Fruit fly (Drosophila melanogaster) whole organism, embryonic: ENCODE data around the gene be.

ENCODE experiments used
- CG10654 ChIP-seq: fragments of 200-800 bp; sonication (Bioruptor generic); optimal IDR thresholded peaks from 2 replicates; lab custom pipeline; 2016; ENCODE audit warnings: missing biosample characterization, missing genetic modification characterization
- CG11723 ChIP-seq: fragments of 200-800 bp; sonication (Bioruptor generic); optimal IDR thresholded peaks from 2 replicates; lab custom pipeline; 2017; ENCODE audit warnings: missing biosample characterization, mild to moderate bottlenecking, missing genetic modification characterization
- CG12071 ChIP-seq: fragments of 200-800 bp; sonication (Bioruptor generic); optimal IDR thresholded peaks from 3 replicates; lab custom pipeline; 2018; ENCODE audit warnings: missing biosample characterization, mild to moderate bottlenecking, missing genetic modification characterization
- CG14667 ChIP-seq: fragments of 200-800 bp; sonication (Bioruptor generic); IDR thresholded peaks from 2 replicates; pipeline ENCODE4 v1.3.6; 2022; ENCODE audit warnings: missing biosample characterization, missing genetic modification characterization
- CG16863 ChIP-seq: fragments of 200-800 bp; sonication (Bioruptor generic); optimal IDR thresholded peaks from 3 replicates; lab custom pipeline; 2016; ENCODE audit warnings: missing biosample characterization, missing genetic modification characterization
- CG31441 ChIP-seq: fragments of 200-800 bp; sonication (Bioruptor generic); IDR thresholded peaks from 2 replicates; pipeline ENCODE4 v1.3.6; 2022; ENCODE audit warnings: missing biosample characterization, missing genetic modification characterization
- CG3281 ChIP-seq: fragments of 200-800 bp; sonication (Bioruptor generic); optimal IDR thresholded peaks from 3 replicates; lab custom pipeline; 2017; ENCODE audit warnings: missing biosample characterization, mild to moderate bottlenecking, missing genetic modification characterization
- CG3838 ChIP-seq: fragments of 200-800 bp; sonication (Bioruptor generic); optimal IDR thresholded peaks from 3 replicates; lab custom pipeline; 2016; ENCODE audit warnings: missing biosample characterization, missing genetic modification characterization
- CG4404 ChIP-seq: fragments of 200-800 bp; sonication (Bioruptor generic); IDR thresholded peaks from 2 replicates; pipeline ENCODE4 v1.3.6; 2022; ENCODE audit warnings: missing biosample characterization, missing genetic modification characterization
- CG5953 ChIP-seq: fragments of 200-800 bp; sonication (Bioruptor generic); IDR thresholded peaks from 2 replicates; pipeline ENCODE4 v1.3.6; 2022; ENCODE audit warnings: missing biosample characterization, missing genetic modification characterization
- CG6654 ChIP-seq: fragments of 200-800 bp; sonication (Bioruptor generic); optimal IDR thresholded peaks from 2 replicates; lab custom pipeline; 2017; ENCODE audit warnings: missing biosample characterization, mild to moderate bottlenecking, missing genetic modification characterization
- CG6683 ChIP-seq: fragments of 200-800 bp; sonication (Bioruptor generic); optimal IDR thresholded peaks from 2 replicates; lab custom pipeline; 2017; ENCODE audit warnings: missing biosample characterization, mild to moderate bottlenecking, missing genetic modification characterization, missing genetic modification reagents
- CG6689 ChIP-seq: fragments of 200-800 bp; sonication (Bioruptor generic); IDR thresholded peaks from 2 replicates; pipeline ENCODE4 v1.3.6; 2022; ENCODE audit warnings: missing biosample characterization, missing genetic modification characterization
- CG6813 ChIP-seq: fragments of 200-800 bp; sonication (Bioruptor generic); optimal IDR thresholded peaks from 2 replicates; lab custom pipeline; 2017; ENCODE audit warnings: missing biosample characterization, missing genetic modification characterization, mild to moderate bottlenecking, moderate library complexity, missing genetic modification reagents
- CG7928 ChIP-seq: fragments of 200-800 bp; sonication (Bioruptor generic); optimal IDR thresholded peaks from 2 replicates; lab custom pipeline; 2017; ENCODE audit warnings: missing biosample characterization, mild to moderate bottlenecking, missing genetic modification characterization
- CG7987 ChIP-seq: fragments of 200-800 bp; sonication (Bioruptor generic); optimal IDR thresholded peaks from 2 replicates; lab custom pipeline; 2018; ENCODE audit warnings: missing biosample characterization, mild to moderate bottlenecking, missing genetic modification characterization, moderate library complexity
- CG9609 ChIP-seq: fragments of 200-800 bp; sonication (Bioruptor generic); optimal IDR thresholded peaks from 3 replicates; lab custom pipeline; 2016; ENCODE audit warnings: missing biosample characterization, missing genetic modification characterization
- CoRest ChIP-seq: fragments of 200-800 bp; sonication (Bioruptor generic); optimal IDR thresholded peaks from 3 replicates; lab custom pipeline; 2018; ENCODE audit warnings: missing biosample characterization, mild to moderate bottlenecking, missing genetic modification characterization, moderate library complexity
- D19A ChIP-seq: fragments of 200-800 bp; optimal IDR thresholded peaks from 3 replicates; lab custom pipeline; 2019; ENCODE audit warnings: missing biosample characterization, mild to moderate bottlenecking, missing genetic modification characterization, moderate library complexity
- Ets97D ChIP-seq: fragments of 200-800 bp; sonication (Bioruptor generic); optimal IDR thresholded peaks from 3 replicates; lab custom pipeline; 2016; ENCODE audit warnings: missing biosample characterization, missing genetic modification characterization
- Hand ChIP-seq: fragments of 200-800 bp; sonication (Bioruptor generic); optimal IDR thresholded peaks from 2 replicates; lab custom pipeline; 2017; ENCODE audit warnings: mild to moderate bottlenecking, missing biosample characterization, missing genetic modification reagents, missing genetic modification characterization
- Mes4 ChIP-seq: fragments of 200-800 bp; sonication (Bioruptor generic); optimal IDR thresholded peaks from 2 replicates; lab custom pipeline; 2016; ENCODE audit warnings: missing biosample characterization, missing genetic modification characterization
- NK7.1 ChIP-seq: fragments of 200-800 bp; sonication (Bioruptor generic); optimal IDR thresholded peaks from 3 replicates; lab custom pipeline; 2016; ENCODE audit warnings: missing biosample characterization, missing genetic modification characterization
- Rfx ChIP-seq: fragments of 200-800 bp; sonication (Bioruptor generic); IDR thresholded peaks from 2 replicates; pipeline ENCODE4 v1.3.6; 2022; ENCODE audit warnings: missing biosample characterization, missing genetic modification characterization
- Side ChIP-seq: fragments of 200-800 bp; sonication (Bioruptor generic); optimal IDR thresholded peaks from 2 replicates; lab custom pipeline; 2016; ENCODE audit warnings: missing biosample characterization, missing genetic modification characterization
- TFAM ChIP-seq: fragments of 200-800 bp; sonication (Bioruptor generic); optimal IDR thresholded peaks from 2 replicates; lab custom pipeline; 2017; ENCODE audit warnings: missing biosample characterization, missing genetic modification characterization, inconsistent platforms
- amos ChIP-seq: fragments of 200-800 bp; sonication (Bioruptor generic); IDR thresholded peaks from 2 replicates; pipeline ENCODE4 v1.3.6; 2022; ENCODE audit warnings: missing biosample characterization, missing genetic modification characterization; ENCODE audit not compliant: partially characterized antibody
- ase ChIP-seq: fragments of 200-800 bp; sonication (Bioruptor generic); IDR thresholded peaks from 3 replicates; pipeline ENCODE4 v1.3.6; 2022; ENCODE audit warnings: missing biosample characterization, missing genetic modification characterization
- ash1 ChIP-seq: fragments of 200-800 bp; sonication (Bioruptor generic); optimal IDR thresholded peaks from 2 replicates; lab custom pipeline; 2018; ENCODE audit warnings: missing biosample characterization, mild to moderate bottlenecking, missing genetic modification characterization
- danr ChIP-seq: fragments of 200-800 bp; sonication (Bioruptor generic); IDR thresholded peaks from 2 replicates; pipeline ENCODE4 v1.3.6; 2022; ENCODE audit warnings: missing biosample characterization, missing genetic modification characterization
- dpn ChIP-seq, 2 experiments: fragments of 200-800 bp; sonication (Bioruptor generic); optimal IDR thresholded peaks; 3 replicates each; lab custom pipeline; 2016; ENCODE audit warnings: missing biosample characterization in 2 of 2, missing genetic modification characterization in 2 of 2
- esg ChIP-seq: fragments of 200-800 bp; sonication (Bioruptor generic); conservative IDR thresholded peaks from 2 replicates; pipeline ENCODE4 v1.3.6; 2022; ENCODE audit warnings: missing biosample characterization, missing genetic modification characterization
- exex ChIP-seq: fragments of 200-800 bp; sonication (Bioruptor generic); optimal IDR thresholded peaks from 4 replicates; lab custom pipeline; 2018; ENCODE audit warnings: missing biosample characterization, mild to moderate bottlenecking, missing genetic modification characterization, moderate library complexity
- fu2 ChIP-seq: fragments of 200-800 bp; sonication (Bioruptor generic); optimal IDR thresholded peaks from 2 replicates; lab custom pipeline; 2016; ENCODE audit warnings: missing biosample characterization, missing genetic modification characterization
- gt ChIP-seq: fragments of 200-800 bp; sonication (Bioruptor generic); IDR thresholded peaks from 2 replicates; pipeline ENCODE4 v1.3.6; 2022; ENCODE audit warnings: missing biosample characterization, missing genetic modification characterization
- lov ChIP-seq, 2 experiments: fragments of 200-800 bp in 1 of 2; fragments of >200 bp in 1 of 2; sonication (Bioruptor generic) in 1 of 2; IDR thresholded peaks in 1 of 2; optimal IDR thresholded peaks in 1 of 2; 2 replicates in 1 of 2; 3 replicates in 1 of 2; pipeline versions ENCODE4 v1.3.6 to Lab custom; 2017 to 2022; ENCODE audit warnings: missing biosample characterization in 1 of 2, missing genetic modification characterization in 1 of 2
- maf-S ChIP-seq: fragments of 200-800 bp; sonication (Bioruptor generic); optimal IDR thresholded peaks from 2 replicates; lab custom pipeline; 2016; ENCODE audit warnings: missing biosample characterization, missing genetic modification characterization
- onecut ChIP-seq: fragments of 200-800 bp; sonication (Bioruptor generic); IDR thresholded peaks from 2 replicates; pipeline ENCODE4 v1.3.6; 2022; ENCODE audit warnings: missing biosample characterization, missing genetic modification characterization
- org-1 ChIP-seq: fragments of 200-800 bp; sonication (Bioruptor generic); optimal IDR thresholded peaks from 2 replicates; lab custom pipeline; 2017; ENCODE audit warnings: missing biosample characterization, missing genetic modification characterization
- p53 ChIP-seq: fragments of 200-800 bp; sonication (Bioruptor generic); optimal IDR thresholded peaks from 2 replicates; lab custom pipeline; 2016; ENCODE audit warnings: missing biosample characterization, missing genetic modification characterization
- phol ChIP-seq: fragments of 200-800 bp; sonication (Bioruptor generic); optimal IDR thresholded peaks from 3 replicates; lab custom pipeline; 2018; ENCODE audit warnings: missing biosample characterization, mild to moderate bottlenecking, missing genetic modification characterization, moderate library complexity
- sens-2 ChIP-seq: fragments of 200-800 bp; sonication (Bioruptor generic); IDR thresholded peaks from 2 replicates; pipeline ENCODE4 v1.3.6; 2022; ENCODE audit warnings: missing biosample characterization, missing genetic modification characterization
- sim ChIP-seq: fragments of 200-800 bp; sonication (Bioruptor generic); IDR thresholded peaks from 2 replicates; pipeline ENCODE4 v1.3.6; 2022; ENCODE audit warnings: missing biosample characterization, missing genetic modification characterization
- so ChIP-seq: fragments of 200-800 bp; sonication (Bioruptor generic); IDR thresholded peaks from 3 replicates; pipeline ENCODE4 v1.3.6; 2022; ENCODE audit warnings: missing biosample characterization, missing genetic modification characterization
- sug ChIP-seq: fragments of 200-800 bp; optimal IDR thresholded peaks from 2 replicates; lab custom pipeline; 2019; ENCODE audit warnings: missing biosample characterization, mild to moderate bottlenecking, missing genetic modification characterization, moderate library complexity
- tin ChIP-seq: fragments of 200-800 bp; sonication (Bioruptor generic); optimal IDR thresholded peaks from 3 replicates; lab custom pipeline; 2016; ENCODE audit warnings: missing biosample characterization, missing genetic modification characterization
- tll ChIP-seq, 2 experiments: fragments of 200-800 bp in 1 of 2; fragments of >200 bp in 1 of 2; sonication (Bioruptor generic) in 1 of 2; optimal IDR thresholded peaks; 2 replicates each; lab custom pipeline; 2017 to 2019; ENCODE audit warnings: missing biosample characterization in 2 of 2, missing genetic modification characterization in 2 of 2, mild to moderate bottlenecking in 1 of 2, moderate library complexity in 1 of 2
- twi ChIP-seq: fragments of 200-800 bp; optimal IDR thresholded peaks from 2 replicates; lab custom pipeline; 2019; ENCODE audit warnings: missing biosample characterization, mild to moderate bottlenecking, missing genetic modification characterization, moderate library complexity
- wek ChIP-seq: fragments of 200-800 bp; sonication (Bioruptor generic); optimal IDR thresholded peaks from 3 replicates; lab custom pipeline; 2018; ENCODE audit warnings: missing biosample characterization, mild to moderate bottlenecking, missing genetic modification characterization, moderate library complexity

Gene be

DNA sequence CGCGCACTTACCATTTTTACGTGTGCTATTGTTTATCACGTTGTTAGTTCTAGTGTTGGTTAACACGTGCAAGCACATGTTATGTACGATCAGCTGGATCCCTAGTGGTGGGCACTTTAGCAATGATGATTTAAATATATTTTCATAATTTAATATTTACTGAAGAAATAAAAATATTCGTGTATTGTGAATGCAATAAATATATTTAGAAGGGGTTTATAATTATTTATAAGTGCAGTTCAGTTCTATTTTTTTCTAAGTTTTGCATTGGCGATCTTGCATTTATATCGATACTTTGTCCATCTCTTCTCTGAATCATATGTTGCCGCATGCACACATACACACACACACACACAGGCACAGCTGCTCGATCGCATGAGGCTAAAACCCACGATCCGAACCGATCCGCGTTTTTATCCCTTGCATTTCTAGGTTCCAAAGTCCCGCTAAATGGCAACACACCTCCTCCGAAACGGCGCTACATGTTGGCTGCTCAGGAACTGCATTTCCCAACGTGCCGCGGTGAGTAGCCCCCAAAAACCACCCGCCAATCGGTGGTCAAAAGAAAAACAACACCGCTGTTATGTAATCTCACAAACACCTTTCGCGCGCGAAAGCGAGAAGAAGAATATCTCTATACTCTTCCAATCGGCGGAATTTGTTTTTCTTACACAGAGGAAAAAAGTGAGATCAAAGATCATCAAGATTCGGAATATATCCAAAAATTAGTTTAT lies 61.7 kb downstream of the be start, which contains the start of the genes CG15027 and Dbct (continued):
- TF ChIP-seq CG11723 (peak; percentile 32), tll (GFP tag; optimal IDR thresholded peaks at IDR 0.05; lab: Kevin White, UChicago) (no peak), tin (GFP tag; lab: Kevin White, UChicago) (peak; percentile 57), maf-S (no peak), phol (tag; lab: Kevin White, UChicago) (peak; percentile 75), CG31441 (GFP tag; lab: Robert Waterston, UW) (peak; percentile 51; the same call in 1 of the 2 replicates), wek (GFP tag; lab: Kevin White, UChicago) (no peak), sug (tag; lab: Kevin White, UChicago) (peak; percentile 73), NK7.1 (GFP tag; lab: Kevin White, UChicago) (no peak), Side (GFP tag; lab: Kevin White, UChicago) (no peak), fu2 (no peak), TFAM (GFP tag; lab: Kevin White, UChicago) (no peak), onecut (no peak), Rfx (GFP tag; lab: Robert Waterston, UW) (peak; percentile 72), D19A (tag; lab: Kevin White, UChicago) (peak; percentile 50), lov (optimal IDR thresholded peaks at IDR 0.05; lab: Kevin White, UChicago) (no peak), lov (GFP tag; IDR thresholded peaks at IDR 0.05; lab: Robert Waterston, UW) (no peak), CG14667 (GFP tag; lab: Robert Waterston, UW) (0 out of 2 replicates have a peak, but pooled peaks have one; percentile 27), CG4404 (GFP tag; lab: Robert Waterston, UW) (peak; percentile 59), CG9609 (GFP tag; lab: Kevin White, UChicago) (peak; percentile 17), twi (peak; percentile 75), amos (GFP tag; lab: Robert Waterston, UW) (peak; percentile 54), CG12071 (GFP tag; lab: Kevin White, UChicago) (no peak), exex (tag; lab: Kevin White, UChicago) (peak; percentile 42), ash1 (no peak), CoRest (tag; lab: Kevin White, UChicago) (peak; percentile 76), dpn (GFP tag; optimal IDR thresholded peaks at IDR 0.05; lab: Kevin White, UChicago) (peak in 1 of 2 experiments; percentile 62), Hand (GFP tag; lab: Kevin White, UChicago) (no peak), CG6813 (GFP tag; lab: Kevin White, UChicago) (no peak), CG16863 (GFP tag; lab: Kevin White, UChicago) (no peak), CG5953 (GFP tag; lab: Robert Waterston, UW) (no peak), CG10654 (GFP tag; lab: Kevin White, UChicago) (peak; percentile 64), sim (GFP tag; lab: Robert Waterston, UW) (no peak), CG6654 (GFP tag; lab: Kevin White, UChicago) (no peak), CG6683 (GFP tag; lab: Kevin White, UChicago) (no peak), danr (GFP tag; lab: Robert Waterston, UW) (peak; percentile 64), ase (GFP tag; lab: Robert Waterston, UW) (peak; percentile 59; the same call in 2 of the 3 replicates), CG7928 (no peak), p53 (GFP tag; lab: Kevin White, UChicago) (no peak), gt (GFP tag; lab: Robert Waterston, UW) (peak; percentile 41; the same call in 1 of the 2 replicates), Mes4 (GFP tag; lab: Kevin White, UChicago) (no peak), esg (peak; percentile 44), CG3281 (peak; percentile 35), Ets97D (no peak), CG3838 (GFP tag; lab: Kevin White, UChicago) (no peak), sens-2 (GFP tag; lab: Robert Waterston, UW) (no peak), CG6689 (GFP tag; lab: Robert Waterston, UW) (peak; percentile 60; the same call in 1 of the 2 replicates), org-1 (GFP tag; lab: Kevin White, UChicago) (peak; percentile 28), so (GFP tag; lab: Robert Waterston, UW) (no peak; the same call in 2 of the 3 replicates), CG7987 (GFP tag; lab: Kevin White, UChicago) (no peak)
